Worm (Caenorhabditis elegans) whole organism, L1 larva: Measurements from ENCODE around the gene C10B5.3.

Source experiments
- C04F5.9 ChIP-seq: sonication (generic microtip); optimal IDR thresholded peaks from 2 replicates; lab custom pipeline; 2016; ENCODE audit warnings: missing genetic modification characterization, missing compliant biosample characterization
- C16A3.4 ChIP-seq: fragments of 150-350 bp; optimal IDR thresholded peaks from 2 replicates; lab custom pipeline; 2014; ENCODE audit warnings: missing biosample characterization, missing genetic modification characterization
- F16B12.6 ChIP-seq: fragments of 150-350 bp; optimal IDR thresholded peaks from 2 replicates; lab custom pipeline; 2014; ENCODE audit warnings: missing biosample characterization, missing genetic modification characterization
- Y116A8C.19 ChIP-seq: sonication (generic microtip); optimal IDR thresholded peaks from 2 replicates; lab custom pipeline; 2016; ENCODE audit warnings: missing compliant biosample characterization, missing genetic modification characterization, borderline replicate concordance
- alr-1 ChIP-seq: fragments of 200-800 bp; sonication (Bioruptor generic); optimal IDR thresholded peaks from 2 replicates; lab custom pipeline; 2018; ENCODE audit warnings: borderline replicate concordance, mild to moderate bottlenecking, missing genetic modification characterization, missing compliant biosample characterization
- ama-1 ChIP-seq: fragments of 150-350 bp; optimal IDR thresholded peaks from 2 replicates; lab custom pipeline; 2014
- blmp-1 ChIP-seq: fragments of 150-350 bp; optimal IDR thresholded peaks from 2 replicates; lab custom pipeline; 2014; ENCODE audit warnings: missing biosample characterization, missing genetic modification characterization
- ceh-88 ChIP-seq: fragments of 200-800 bp; sonication (Bioruptor generic); IDR thresholded peaks from 2 replicates; pipeline ENCODE4 v1.3.6; 2022; ENCODE audit warnings: missing genetic modification characterization, missing compliant biosample characterization
- ces-1 ChIP-seq: fragments of 150-350 bp; optimal IDR thresholded peaks from 2 replicates; lab custom pipeline; 2014; ENCODE audit warnings: missing biosample characterization, missing genetic modification reagents, missing genetic modification characterization
- efl-1 ChIP-seq, 4 experiments: fragments of 150-350 bp; optimal IDR thresholded peaks in 3 of 4; peaks in 1 of 4; 1 replicate in 1 of 4; 2 replicates in 3 of 4; lab custom pipeline; 2014; ENCODE audit warnings: missing biosample characterization in 2 of 4, missing genetic modification characterization in 2 of 4, missing genetic modification reagents in 2 of 4
- egl-27 ChIP-seq, 2 experiments: fragments of 150-350 bp in 1 of 2; sonication (generic microtip); optimal IDR thresholded peaks; 3 replicates each; lab custom pipeline; 2017 to 2018; ENCODE audit warnings: missing biosample characterization in 2 of 2, missing genetic modification characterization in 2 of 2, missing genetic modification reagents in 2 of 2
- elt-2 ChIP-seq: sonication (generic microtip); optimal IDR thresholded peaks from 2 replicates; lab custom pipeline; 2016; ENCODE audit warnings: missing genetic modification characterization, mild to moderate bottlenecking, inconsistent platforms, missing compliant biosample characterization, missing genetic modification reagents
- elt-3 ChIP-seq, 6 experiments: fragments of 150-350 bp in 1 of 6; sonication (generic microtip); optimal IDR thresholded peaks; 2 replicates each; lab custom pipeline; 2017 to 2018; ENCODE audit warnings: missing biosample characterization in 6 of 6, missing genetic modification characterization in 6 of 6, inconsistent platforms in 1 of 6
- ets-5 ChIP-seq: fragments of 200-800 bp; sonication (Bioruptor generic); IDR thresholded peaks from 2 replicates; pipeline ENCODE4 v1.3.6; 2022; ENCODE audit warnings: missing genetic modification characterization, missing compliant biosample characterization
- fkh-4 ChIP-seq: sonication (generic microtip); optimal IDR thresholded peaks from 2 replicates; lab custom pipeline; 2016; ENCODE audit warnings: missing compliant biosample characterization, missing genetic modification characterization, borderline replicate concordance
- fkh-8 ChIP-seq: sonication (generic microtip); optimal IDR thresholded peaks from 2 replicates; lab custom pipeline; 2016; ENCODE audit warnings: mild to moderate bottlenecking, missing genetic modification characterization, missing compliant biosample characterization
- fos-1 ChIP-seq: fragments of 150-350 bp; optimal IDR thresholded peaks from 2 replicates; lab custom pipeline; 2014; ENCODE audit warnings: missing biosample characterization, missing genetic modification characterization
- hlh-4 ChIP-seq: sonication (generic microtip); optimal IDR thresholded peaks from 2 replicates; lab custom pipeline; 2016; ENCODE audit warnings: mild to moderate bottlenecking, missing genetic modification characterization, missing compliant biosample characterization
- lin-13 ChIP-seq: fragments of 150-350 bp; optimal IDR thresholded peaks from 2 replicates; lab custom pipeline; 2014; ENCODE audit warnings: missing biosample characterization, missing genetic modification reagents, missing genetic modification characterization
- lin-14 ChIP-seq: fragments of 200-800 bp; sonication (Bioruptor generic); optimal IDR thresholded peaks from 2 replicates; lab custom pipeline; 2018; ENCODE audit warnings: mild to moderate bottlenecking, missing genetic modification characterization, moderate library complexity, missing compliant biosample characterization
- lin-15B ChIP-seq: fragments of 150-350 bp; sonication (generic microtip); optimal IDR thresholded peaks from 3 replicates; lab custom pipeline; 2014; ENCODE audit warnings: missing biosample characterization, missing genetic modification characterization
- lin-35 ChIP-seq, 2 experiments: fragments of 150-350 bp; optimal IDR thresholded peaks; 2 replicates each; lab custom pipeline; 2014; ENCODE audit warnings: missing biosample characterization in 2 of 2, missing genetic modification characterization in 2 of 2, missing genetic modification reagents in 2 of 2
- lsy-2 ChIP-seq, 2 experiments: fragments of 150-350 bp; optimal IDR thresholded peaks; 2 replicates each; lab custom pipeline; 2014; ENCODE audit warnings: missing biosample characterization in 2 of 2, missing genetic modification characterization in 2 of 2
- mab-9 ChIP-seq: fragments of 200-800 bp; sonication (Bioruptor generic); IDR thresholded peaks from 2 replicates; pipeline ENCODE4 v1.3.6; 2022; ENCODE audit warnings: missing genetic modification reagents, missing genetic modification characterization, missing compliant biosample characterization
- mdl-1 ChIP-seq, 2 experiments: fragments of 150-350 bp; optimal IDR thresholded peaks; 2 replicates each; lab custom pipeline; 2014 to 2017; ENCODE audit warnings: missing biosample characterization in 2 of 2, missing genetic modification characterization in 2 of 2, inconsistent platforms in 1 of 2
- mep-1 ChIP-seq: fragments of 150-350 bp; optimal IDR thresholded peaks from 2 replicates; lab custom pipeline; 2014; ENCODE audit warnings: missing biosample characterization, missing genetic modification characterization
- nhr-12 ChIP-seq: sonication (generic microtip); optimal IDR thresholded peaks from 2 replicates; lab custom pipeline; 2017; ENCODE audit warnings: missing biosample characterization, missing genetic modification characterization
- nhr-19 ChIP-seq: fragments of 200-800 bp; sonication (Bioruptor generic); conservative IDR thresholded peaks from 2 replicates; pipeline ENCODE4 v1.3.6; 2022; ENCODE audit warnings: missing genetic modification characterization, missing compliant biosample characterization
- nhr-20 ChIP-seq: sonication (generic microtip); optimal IDR thresholded peaks from 2 replicates; lab custom pipeline; 2016; ENCODE audit warnings: mild to moderate bottlenecking, missing genetic modification characterization, missing compliant biosample characterization
- nhr-237 ChIP-seq: fragments of 150-350 bp; optimal IDR thresholded peaks from 2 replicates; lab custom pipeline; 2014; ENCODE audit warnings: missing biosample characterization, missing genetic modification characterization
- nhr-28 ChIP-seq: fragments of 150-350 bp; optimal IDR thresholded peaks from 2 replicates; lab custom pipeline; 2014; ENCODE audit warnings: missing biosample characterization, missing genetic modification characterization
- nhr-47 ChIP-seq: sonication (generic microtip); optimal IDR thresholded peaks from 2 replicates; lab custom pipeline; 2016; ENCODE audit warnings: mild to moderate bottlenecking, missing genetic modification characterization, moderate library complexity, missing compliant biosample characterization
- nhr-71 ChIP-seq: sonication (generic microtip); optimal IDR thresholded peaks from 2 replicates; lab custom pipeline; 2016; ENCODE audit warnings: mild to moderate bottlenecking, missing genetic modification characterization, moderate library complexity, missing compliant biosample characterization
- nhr-84 ChIP-seq: sonication (generic microtip); optimal IDR thresholded peaks from 2 replicates; lab custom pipeline; 2017; ENCODE audit warnings: missing biosample characterization, missing genetic modification characterization
- nhr-85 ChIP-seq: sonication (generic microtip); peaks from one replicate; lab custom pipeline; 2016; ENCODE audit warnings: missing genetic modification characterization, inconsistent platforms, missing compliant biosample characterization
- nhr-90 ChIP-seq: sonication (generic microtip); optimal IDR thresholded peaks from 2 replicates; lab custom pipeline; 2016; ENCODE audit warnings: mild to moderate bottlenecking, missing genetic modification characterization, missing compliant biosample characterization; ENCODE audit not compliant: poor library complexity
- pag-3 ChIP-seq: sonication (generic microtip); optimal IDR thresholded peaks from 2 replicates; lab custom pipeline; 2017; ENCODE audit warnings: missing genetic modification characterization, mild to moderate bottlenecking, missing compliant biosample characterization, antibody characterized with exemption, borderline replicate concordance; ENCODE audit not compliant: insufficient read depth
- pax-3 ChIP-seq: fragments of 200-800 bp; sonication (Bioruptor generic); optimal IDR thresholded peaks from 2 replicates; lab custom pipeline; 2018; ENCODE audit warnings: mild to moderate bottlenecking, missing genetic modification characterization, moderate library complexity, missing compliant biosample characterization
- sox-4 ChIP-seq: sonication (generic microtip); optimal IDR thresholded peaks from 2 replicates; lab custom pipeline; 2016; ENCODE audit warnings: missing genetic modification characterization, missing compliant biosample characterization
- sptf-1 ChIP-seq: fragments of 150-350 bp; optimal IDR thresholded peaks from 2 replicates; lab custom pipeline; 2014; ENCODE audit warnings: missing biosample characterization, missing genetic modification characterization
- swsn-7 ChIP-seq: sonication (generic microtip); optimal IDR thresholded peaks from 2 replicates; lab custom pipeline; 2016; ENCODE audit warnings: missing genetic modification characterization, missing compliant biosample characterization
- tlp-1 ChIP-seq: fragments of 150-350 bp; optimal IDR thresholded peaks from 2 replicates; lab custom pipeline; 2014; ENCODE audit warnings: missing biosample characterization, missing genetic modification characterization
- unc-130 ChIP-seq: fragments of 150-350 bp; optimal IDR thresholded peaks from 2 replicates; lab custom pipeline; 2017; ENCODE audit warnings: missing biosample characterization, missing genetic modification characterization, inconsistent platforms
- unc-86 ChIP-seq: sonication (generic microtip); optimal IDR thresholded peaks from 2 replicates; lab custom pipeline; 2016; ENCODE audit warnings: missing genetic modification characterization, missing compliant biosample characterization
- unc-98 ChIP-seq: fragments of 200-800 bp; sonication (Bioruptor generic); IDR thresholded peaks from 2 replicates; pipeline ENCODE4 v1.3.6; 2022; ENCODE audit warnings: missing genetic modification characterization, missing compliant biosample characterization
- xbp-1 ChIP-seq: sonication (generic microtip); optimal IDR thresholded peaks from 2 replicates; lab custom pipeline; 2016; ENCODE audit warnings: missing genetic modification characterization, missing compliant biosample characterization
- zip-4 ChIP-seq: fragments of 200-800 bp; sonication (Bioruptor generic); optimal IDR thresholded peaks from 2 replicates; lab custom pipeline; 2018; ENCODE audit warnings: mild to moderate bottlenecking, missing genetic modification characterization, moderate library complexity, missing compliant biosample characterization
- ztf-4 ChIP-seq: fragments of 150-350 bp; optimal IDR thresholded peaks from 2 replicates; lab custom pipeline; 2014; ENCODE audit warnings: missing biosample characterization, missing genetic modification characterization

C10B5.3 gene

DNA sequence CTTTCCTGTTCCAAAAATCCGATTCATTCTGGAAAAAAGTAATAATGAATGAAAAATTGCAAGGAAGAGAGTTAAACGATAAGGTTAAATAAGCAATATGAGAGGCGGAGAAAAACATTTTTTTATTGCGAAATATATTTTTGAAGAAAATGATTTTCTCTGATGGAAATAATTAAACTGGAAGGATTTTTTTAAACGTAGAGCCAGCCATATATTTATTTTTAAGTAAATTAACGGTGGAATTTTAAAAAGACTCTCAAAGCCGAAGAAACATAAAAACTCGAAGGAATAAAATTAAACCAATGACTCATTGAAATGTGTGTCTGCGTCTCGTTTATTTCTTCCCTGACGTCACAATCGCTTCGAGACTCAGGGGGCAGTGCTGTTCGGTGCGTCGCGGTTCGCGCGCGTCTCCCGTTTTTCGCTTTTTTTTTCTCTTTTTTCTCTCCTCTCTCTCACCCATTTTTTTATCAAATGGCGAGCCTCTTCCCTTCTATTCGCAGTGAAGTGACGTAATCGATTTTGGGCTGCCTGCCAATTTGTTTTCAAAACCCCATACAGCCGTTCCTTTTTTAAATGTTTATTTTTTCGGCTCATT is 18.2 kb upstream of the C10B5.3 start, which contains the start of gene vps-60 (continued):
- peak; percentile 76 for TF ChIP-seq sox-4
- TF ChIP-seq C16A3.4 (tag; lab: Kevin White, UChicago): peak; percentile 90
- TF ChIP-seq nhr-71: peak; percentile 98
- no peak for TF ChIP-seq hlh-4 (tag; lab: Kevin White, UChicago)
- no peak for TF ChIP-seq nhr-12 (tag; lab: Kevin White, UChicago)
- no peak for TF ChIP-seq sptf-1 (tag; lab: Kevin White, UChicago)
- TF ChIP-seq nhr-19 (GFP tag; lab: Robert Waterston, UW): peak; percentile 93
- TF ChIP-seq tlp-1 (tag; lab: Kevin White, UChicago): no peak
- TF ChIP-seq F16B12.6 (tag; lab: Kevin White, UChicago): peak; percentile 10
- TF ChIP-seq, all 84 proteins: peak for 62

DNA sequence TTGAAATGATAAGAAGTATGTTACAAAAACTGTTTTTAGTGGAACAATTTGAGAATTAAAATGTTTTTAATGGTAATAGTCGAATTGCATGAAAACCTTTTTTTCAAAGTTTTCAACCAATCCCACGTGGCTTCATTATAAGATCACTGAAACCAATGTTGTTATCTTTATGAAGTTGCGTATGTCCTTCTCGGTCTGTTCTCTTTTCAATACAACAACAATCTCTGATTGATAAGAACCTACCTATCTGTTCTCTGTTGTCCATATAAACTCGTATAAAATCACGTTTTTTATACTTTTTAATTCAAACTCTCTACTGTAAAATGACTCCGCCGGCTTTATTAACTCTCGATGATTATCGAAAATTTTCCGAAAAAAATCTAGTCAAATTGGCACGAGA is 15.3 kb upstream of the C10B5.3 start, which contains the start of gene F41E6.5:
F41E6.5 (plus strand) TSS at position 209 of the 400 bp plus-strand sequence.
- TF ChIP-seq sptf-1 (tag; lab: Kevin White, UChicago) (no peak), ets-5 (GFP tag; lab: Robert Waterston, UW) (no peak), alr-1 (no peak), elt-2 (peak; percentile 41), pag-3 (tag; lab: Kevin White, UChicago) (no peak), nhr-84 (tag; lab: Kevin White, UChicago) (no peak), nhr-47 (tag; lab: Kevin White, UChicago) (no peak), egl-27 (tag; optimal IDR thresholded peaks at IDR 0.05; lab: Kevin White, UChicago) (no peak), lin-13 (GFP tag; lab: Kevin White, UChicago) (no peak), lin-35 (GFP tag; optimal IDR thresholded peaks at IDR 0.05; lab: Kevin White, UChicago) (peak in 1 of 2 experiments; percentile 26), ceh-88 (no peak), elt-3 (tag; optimal IDR thresholded peaks at IDR 0.05; lab: Kevin White, UChicago) (peak in 3 of 6 experiments; percentile 12 to 91 (median 24)), nhr-237 (tag; lab: Kevin White, UChicago) (no peak), F16B12.6 (tag; lab: Kevin White, UChicago) (no peak), Y116A8C.19 (tag; lab: Kevin White, UChicago) (no peak), nhr-28 (tag; lab: Kevin White, UChicago) (no peak), mab-9 (GFP tag; lab: Robert Waterston, UW) (no peak), ama-1 (lab: Kevin White, UChicago) (no peak), mdl-1 (tag; optimal IDR thresholded peaks at IDR 0.05; lab: Kevin White, UChicago) (peak in 1 of 2 experiments; percentile 4), nhr-90 (tag; lab: Kevin White, UChicago) (no peak), fkh-8 (tag; lab: Kevin White, UChicago) (no peak), xbp-1 (no peak), nhr-20 (tag; lab: Kevin White, UChicago) (no peak), nhr-12 (tag; lab: Kevin White, UChicago) (no peak), mep-1 (tag; lab: Kevin White, UChicago) (no peak), ces-1 (GFP tag; lab: Kevin White, UChicago) (no peak), C04F5.9 (tag; lab: Kevin White, UChicago) (no peak), lsy-2 (tag; optimal IDR thresholded peaks at IDR 0.05; lab: Kevin White, UChicago) (no peak), unc-130 (no peak), tlp-1 (tag; lab: Kevin White, UChicago) (no peak), hlh-4 (tag; lab: Kevin White, UChicago) (no peak), lin-14 (peak; percentile 8), swsn-7 (tag; lab: Kevin White, UChicago) (no peak), unc-98 (GFP tag; lab: Robert Waterston, UW) (no peak), unc-86 (no peak), efl-1 (optimal IDR thresholded peaks at IDR 0.05; lab: Kevin White, UChicago) (no peak), efl-1 (GFP tag; optimal IDR thresholded peaks at IDR 0.05 in 1 of 2; lab: Kevin White, UChicago) (no peak), zip-4 (no peak), lin-15B (no peak), nhr-71 (peak; percentile 2), ztf-4 (no peak), nhr-85 (tag; lab: Kevin White, UChicago) (peak; percentile 66), blmp-1 (tag; lab: Kevin White, UChicago) (peak; percentile 23), pax-3 (tag; lab: Kevin White, UChicago) (no peak), fos-1 (tag; lab: Kevin White, UChicago) (no peak), fkh-4 (tag; lab: Kevin White, UChicago) (no peak)
